Fruit fly (Drosophila melanogaster): ENCODE data around the gene bip1.
A peak's percentile ranks its signal among the peaks of the same experiment; 100 is the strongest.

Gene bip1

DNA sequence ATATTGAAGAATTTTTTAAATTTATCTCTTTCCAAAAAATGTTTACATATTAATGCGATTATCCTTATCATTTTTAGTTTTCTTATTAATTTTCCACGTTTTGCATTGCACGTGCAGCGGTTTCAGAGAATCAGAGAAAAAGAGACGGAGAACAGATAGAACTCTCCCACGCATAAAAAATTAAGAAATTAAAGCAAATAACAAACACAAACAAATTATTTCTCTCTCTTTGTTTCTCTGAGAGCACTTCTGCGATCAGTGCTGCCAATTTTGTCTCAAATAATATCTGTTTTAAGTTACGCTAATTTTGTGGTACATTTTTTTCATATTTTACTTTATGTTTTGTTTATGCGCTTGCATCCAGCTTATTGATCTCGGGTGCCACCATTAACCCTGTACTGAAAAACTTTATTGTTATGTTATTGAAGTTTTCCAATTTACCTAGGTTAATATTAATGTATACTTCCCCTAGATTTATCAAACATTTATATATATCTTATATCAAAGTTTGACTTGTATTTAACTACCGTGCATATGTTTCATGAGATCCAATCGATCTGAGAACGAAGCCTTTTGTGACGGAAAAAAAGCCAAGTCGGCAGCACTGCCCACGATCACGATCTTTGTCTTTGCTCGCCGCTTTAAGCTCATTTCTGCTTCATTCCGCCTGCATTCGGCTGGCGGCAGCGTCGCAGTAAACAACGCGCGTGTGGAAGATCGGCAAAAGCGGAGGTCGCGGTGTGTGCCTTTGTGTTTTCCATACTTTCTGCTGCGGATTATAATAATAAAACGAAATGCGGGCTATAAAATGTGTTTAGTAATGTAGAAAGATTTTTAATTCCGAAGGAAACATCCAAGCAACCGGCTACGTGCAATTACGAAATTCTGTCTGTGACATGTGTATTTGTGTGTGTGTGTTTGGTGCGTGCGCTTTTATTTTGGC lies 5.0 kb upstream of the bip1 start, which contains the start of gene Sarm (continued):
- peak; percentile 82 for TF ChIP-seq row (GFP tag; IDR thresholded peaks at IDR 0.05)
- no peak for TF ChIP-seq gce (GFP tag; IDR thresholded peaks at IDR 0.05)
- no peak for TF ChIP-seq crc (GFP tag; optimal IDR thresholded peaks at IDR 0.05)
- TF ChIP-seq CG42726 (GFP tag; IDR thresholded peaks at IDR 0.05; ENCODE audit: partially characterized antibody), result no peak
- TF ChIP-seq CG12769 (tag; optimal IDR thresholded peaks at IDR 0.05), result peak; percentile 54
- no peak for TF ChIP-seq CG1792 (GFP tag; optimal IDR thresholded peaks at IDR 0.05)
- TF ChIP-seq Nf-YA (GFP tag; IDR thresholded peaks at IDR 0.05), result no peak
- TF ChIP-seq abd-A (tag; optimal IDR thresholded peaks at IDR 0.05), result peak; percentile 13
- peak; percentile 28 for TF ChIP-seq az2 (GFP tag; optimal IDR thresholded peaks at IDR 0.05)
- no peak for TF ChIP-seq CG15073 (GFP tag; optimal IDR thresholded peaks at IDR 0.05)
- TF ChIP-seq CG12659 (GFP tag; optimal IDR thresholded peaks at IDR 0.05), result peak; percentile 41
- TF ChIP-seq Tbp (GFP tag; optimal IDR thresholded peaks at IDR 0.05), result no peak
- peak; percentile 45 for TF ChIP-seq Nf-YB (GFP tag; optimal IDR thresholded peaks at IDR 0.05)
- no peak for TF ChIP-seq hbn (GFP tag; IDR thresholded peaks at IDR 0.05; ENCODE audit: partially characterized antibody)
- TF ChIP-seq CrebB (tag; optimal IDR thresholded peaks at IDR 0.05), result no peak
- TF ChIP-seq Myb (GFP tag; optimal IDR thresholded peaks at IDR 0.05), result no peak
- TF ChIP-seq unc-4 (GFP tag; IDR thresholded peaks at IDR 0.05; ENCODE audit: partially characterized antibody), result no peak
- TF ChIP-seq Asciz (GFP tag; optimal IDR thresholded peaks at IDR 0.05), result peak; percentile 26
- TF ChIP-seq CG34422 (GFP tag; IDR thresholded peaks at IDR 0.05), result no peak; the same call in 2 of the 3 replicates
- TF ChIP-seq NK7.1 (GFP tag; optimal IDR thresholded peaks at IDR 0.05), result no peak
- no peak for TF ChIP-seq en (GFP tag; optimal IDR thresholded peaks at IDR 0.05)
- peak in 1 of 2 experiments; percentile 37 for TF ChIP-seq Pdp1 (GFP tag; optimal IDR thresholded peaks at IDR 0.05)
- TF ChIP-seq Max (GFP tag; optimal IDR thresholded peaks at IDR 0.05), result peak; percentile 44
- no peak for TF ChIP-seq CkIIα-i1 (GFP tag; IDR thresholded peaks at IDR 0.05)
- TF ChIP-seq CG15011 (GFP tag; optimal IDR thresholded peaks at IDR 0.05), result peak; percentile 34
- TF ChIP-seq Usf (GFP tag; optimal IDR thresholded peaks at IDR 0.05), result no peak
- no peak for TF ChIP-seq CG17912 (GFP tag; optimal IDR thresholded peaks at IDR 0.05)
- peak; percentile 17 for TF ChIP-seq CG8290 (GFP tag; optimal IDR thresholded peaks at IDR 0.05)
- peak in 1 of 2 experiments; percentile 62 for TF ChIP-seq CG8290 (tag; optimal IDR thresholded peaks at IDR 0.05)
- TF ChIP-seq amos (GFP tag; IDR thresholded peaks at IDR 0.05; ENCODE audit: partially characterized antibody), result peak; percentile 19; the same call in 1 of the 2 replicates
- no peak for TF ChIP-seq pnt (GFP tag; optimal IDR thresholded peaks at IDR 0.05)
- peak; percentile 43 for TF ChIP-seq Hr3 (GFP tag; optimal IDR thresholded peaks at IDR 0.05)
- TF ChIP-seq CG14965 (GFP tag; optimal IDR thresholded peaks at IDR 0.05; ENCODE audit: borderline replicate concordance), result no peak
- peak; percentile 61 for TF ChIP-seq ftz-f1 (GFP tag; optimal IDR thresholded peaks at IDR 0.05)
- TF ChIP-seq CG18476 (GFP tag; optimal IDR thresholded peaks at IDR 0.05), result peak; percentile 12
- no peak for TF ChIP-seq CG10654 (GFP tag; optimal IDR thresholded peaks at IDR 0.05)
- peak; percentile 54 for TF ChIP-seq CG18262 (tag; optimal IDR thresholded peaks at IDR 0.05)
- no peak for TF ChIP-seq kay (GFP tag; optimal IDR thresholded peaks at IDR 0.05)
- no peak for TF ChIP-seq gsb-n (tag; optimal IDR thresholded peaks at IDR 0.05)
- TF ChIP-seq CG1233 (GFP tag; optimal IDR thresholded peaks at IDR 0.05), result no peak
- peak; percentile 73 for TF ChIP-seq CG11504 (tag; optimal IDR thresholded peaks at IDR 0.05)
- TF ChIP-seq Mrtf (GFP tag; IDR thresholded peaks at IDR 0.05), result no peak
- peak; percentile 28 for TF ChIP-seq ewg (GFP tag; optimal IDR thresholded peaks at IDR 0.05)
- peak; percentile 43 for TF ChIP-seq CG18619 (GFP tag; optimal IDR thresholded peaks at IDR 0.05)
- peak; percentile 3 for TF ChIP-seq Lhr (GFP tag; optimal IDR thresholded peaks at IDR 0.05)
- TF ChIP-seq gem (tag; optimal IDR thresholded peaks at IDR 0.05), result peak; percentile 70
- TF ChIP-seq Dfd (GFP tag; optimal IDR thresholded peaks at IDR 0.05), result no peak
- TF ChIP-seq da (GFP tag; optimal IDR thresholded peaks at IDR 0.05), result no peak
- TF ChIP-seq CG10321 (GFP tag; IDR thresholded peaks at IDR 0.05), result no peak
